Fruit fly (Drosophila melanogaster): ENCODE data around the gene CG16964.

- no peak for TF ChIP-seq tj (GFP tag; optimal IDR thresholded peaks at IDR 0.05)
- no peak for TF ChIP-seq CG7101 (tag; optimal IDR thresholded peaks at IDR 0.05)
- no peak for TF ChIP-seq Crg-1 (GFP tag; optimal IDR thresholded peaks at IDR 0.05)
- TF ChIP-seq Hr96 (GFP tag; optimal IDR thresholded peaks at IDR 0.05) = no peak
- TF ChIP-seq toe (GFP tag; optimal IDR thresholded peaks at IDR 0.05) = no peak
- no peak for TF ChIP-seq Clk (GFP tag; optimal IDR thresholded peaks at IDR 0.05)
- no peak for TF ChIP-seq CG7045 (GFP tag; optimal IDR thresholded peaks at IDR 0.05)
- no peak for TF ChIP-seq pad (GFP tag; optimal IDR thresholded peaks at IDR 0.05)
- no peak for TF ChIP-seq bab1 (GFP tag; optimal IDR thresholded peaks at IDR 0.05)
- TF ChIP-seq CG1620 (GFP tag; optimal IDR thresholded peaks at IDR 0.05) = no peak
- no peak for TF ChIP-seq CG12768 (GFP tag; optimal IDR thresholded peaks at IDR 0.05)
- TF ChIP-seq CG11617 (GFP tag; optimal IDR thresholded peaks at IDR 0.05) = no peak
Observed at dm6 chr2L:11960909-11961308, 13.2 kb downstream of the CG16964 start.

All from whole organism, adult.